Fruit fly (Drosophila melanogaster): ENCODE results near the gene CG7903.

DNA sequence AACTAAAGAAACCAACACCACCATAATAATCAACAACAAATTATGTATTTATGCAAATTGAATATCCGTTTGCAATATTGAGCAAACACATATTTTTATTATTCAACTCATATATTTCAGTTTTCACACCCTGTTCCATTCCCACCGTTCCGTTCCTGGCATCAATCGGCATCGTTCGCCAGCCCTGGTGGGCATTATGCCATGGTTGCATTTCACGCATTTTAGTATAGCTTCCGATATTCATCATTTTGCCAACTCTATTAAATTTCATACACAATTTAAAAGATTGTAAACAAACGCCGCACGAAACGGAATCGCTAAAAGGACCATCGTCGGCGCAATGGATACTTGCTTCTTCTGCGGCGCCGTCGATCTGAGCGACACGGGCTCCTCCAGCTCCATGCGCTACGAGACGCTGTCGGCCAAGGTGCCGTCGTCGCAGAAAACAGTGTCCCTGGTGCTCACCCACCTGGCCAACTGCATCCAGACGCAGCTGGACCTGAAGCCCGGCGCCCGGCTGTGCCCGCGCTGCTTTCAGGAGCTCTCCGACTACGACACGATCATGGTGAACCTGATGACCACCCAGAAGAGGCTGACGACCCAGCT is 48.2 kb upstream of the CG7903 start, which contains the start of gene Sry-delta:
- no peak for TF ChIP-seq psq (optimal IDR thresholded peaks at IDR 0.05)
- TF ChIP-seq EcR (GFP tag; optimal IDR thresholded peaks at IDR 0.05) = no peak
